Fruit fly (Drosophila melanogaster) whole organism: ENCODE results near the gene Nufip.

Experiments used
- CG8478 ChIP-seq: fragments of >200 bp; optimal IDR thresholded peaks from 2 replicates; lab custom pipeline; 2018; ENCODE audit warnings: inconsistent platforms
- Dll ChIP-seq: fragments of >200 bp; optimal IDR thresholded peaks from 2 replicates; lab custom pipeline; 2017
- EcR ChIP-seq, 2 experiments: fragments of >200 bp; optimal IDR thresholded peaks; 2 replicates each; lab custom pipeline; 2017; ENCODE audit warnings: missing biosample characterization in 2 of 2, missing genetic modification characterization in 2 of 2, missing genetic modification reagents in 2 of 2
- pan ChIP-seq: fragments of >200 bp; optimal IDR thresholded peaks from 2 replicates; lab custom pipeline; 2017
- psq ChIP-seq: fragments of >200 bp; optimal IDR thresholded peaks from 2 replicates; lab custom pipeline; 2017
- usp ChIP-seq: fragments of >200 bp; optimal IDR thresholded peaks from 2 replicates; lab custom pipeline; 2017; ENCODE audit warnings: missing biosample characterization, missing genetic modification characterization, mixed read lengths

The Nufip gene

DNA sequence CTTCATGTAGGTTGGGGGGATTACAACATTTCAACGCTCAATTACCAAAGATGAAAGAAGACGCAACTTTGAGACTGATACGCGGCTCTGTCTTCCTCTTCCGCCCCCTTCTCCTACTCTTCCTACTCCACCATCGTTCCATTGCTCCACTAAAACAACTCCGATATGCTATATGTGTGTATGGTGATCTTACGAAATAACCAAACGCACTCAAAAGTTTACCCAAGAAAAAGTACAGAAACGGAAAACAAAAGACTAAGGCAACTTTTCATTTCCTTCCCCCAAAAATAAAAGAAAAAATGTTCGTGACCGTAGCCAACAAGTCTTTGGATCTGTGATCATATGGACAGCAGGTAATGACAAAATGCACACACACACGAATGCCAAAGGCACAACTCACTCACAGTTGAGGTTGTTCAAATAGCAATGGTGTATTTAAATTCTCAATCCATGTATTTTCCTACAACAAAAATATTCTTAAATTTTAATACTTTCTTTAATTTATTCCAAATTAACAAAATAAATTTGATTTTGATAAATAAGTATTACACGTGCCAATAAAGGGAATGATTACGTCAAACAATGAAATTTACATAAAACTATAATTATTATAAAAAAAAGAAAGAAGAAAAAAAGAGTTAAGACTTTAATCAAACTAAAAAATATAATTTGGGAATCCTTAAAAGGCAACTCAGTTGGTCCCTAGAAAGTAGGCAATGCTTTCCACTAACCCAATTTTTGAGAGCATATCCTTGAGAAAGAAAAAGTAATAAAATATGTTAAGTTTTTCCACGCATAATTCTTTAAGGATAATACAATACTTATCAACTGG, 20.0 kb upstream of the Nufip start:
- no peak for TF ChIP-seq CG8478
- TF ChIP-seq pan (lab: Kevin White, UChicago), result no peak
- no peak for TF ChIP-seq usp (GFP tag; lab: Kevin White, UChicago)
- TF ChIP-seq psq (lab: Kevin White, UChicago), result no peak

DNA sequence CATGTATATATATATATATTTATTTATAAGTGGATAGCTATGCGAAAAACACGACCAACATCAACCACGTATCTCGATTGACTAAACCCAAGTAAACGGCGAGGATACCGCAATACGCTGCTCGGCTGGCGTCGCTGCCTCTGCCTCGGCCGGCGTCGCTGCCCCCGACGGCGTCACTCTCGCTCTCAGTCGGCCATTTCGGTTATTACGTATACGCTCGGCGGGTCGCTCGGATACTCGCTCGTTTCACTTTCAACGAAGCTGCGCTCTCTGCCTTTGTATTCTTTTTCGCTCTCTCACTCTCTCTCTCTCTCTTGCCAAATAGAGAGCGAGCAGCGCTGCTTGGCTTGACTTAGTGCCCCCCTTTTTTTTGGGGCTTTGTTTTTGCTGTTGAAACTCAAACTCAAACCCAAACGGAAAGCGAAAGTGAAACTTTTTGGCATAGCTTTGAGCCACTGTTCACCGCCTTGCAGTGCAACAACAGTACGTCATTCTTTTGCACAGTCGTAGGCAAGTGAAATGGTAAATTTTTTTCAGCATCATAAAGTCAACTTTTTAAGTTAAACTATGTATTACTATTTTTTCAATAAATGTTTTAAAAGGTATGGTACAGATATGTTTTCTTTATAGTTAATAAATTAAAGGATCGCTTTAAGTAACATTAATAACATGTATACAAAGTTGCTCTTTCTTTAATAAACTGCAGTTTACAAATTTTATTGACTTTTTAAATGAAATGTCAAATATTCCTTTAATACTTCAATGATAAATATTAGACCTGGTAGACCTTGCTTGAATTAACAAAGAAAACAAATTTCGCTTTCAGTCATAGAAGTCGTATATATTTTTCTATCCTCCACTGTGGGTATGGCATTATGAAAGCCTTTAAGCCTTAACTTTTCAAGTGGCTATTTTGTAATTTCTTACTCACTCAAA, 17.8 kb upstream of the Nufip start:
- no peak for TF ChIP-seq usp (GFP tag; lab: Kevin White, UChicago)
- peak; percentile 98 for TF ChIP-seq Dll (lab: Kevin White, UChicago)

DNA sequence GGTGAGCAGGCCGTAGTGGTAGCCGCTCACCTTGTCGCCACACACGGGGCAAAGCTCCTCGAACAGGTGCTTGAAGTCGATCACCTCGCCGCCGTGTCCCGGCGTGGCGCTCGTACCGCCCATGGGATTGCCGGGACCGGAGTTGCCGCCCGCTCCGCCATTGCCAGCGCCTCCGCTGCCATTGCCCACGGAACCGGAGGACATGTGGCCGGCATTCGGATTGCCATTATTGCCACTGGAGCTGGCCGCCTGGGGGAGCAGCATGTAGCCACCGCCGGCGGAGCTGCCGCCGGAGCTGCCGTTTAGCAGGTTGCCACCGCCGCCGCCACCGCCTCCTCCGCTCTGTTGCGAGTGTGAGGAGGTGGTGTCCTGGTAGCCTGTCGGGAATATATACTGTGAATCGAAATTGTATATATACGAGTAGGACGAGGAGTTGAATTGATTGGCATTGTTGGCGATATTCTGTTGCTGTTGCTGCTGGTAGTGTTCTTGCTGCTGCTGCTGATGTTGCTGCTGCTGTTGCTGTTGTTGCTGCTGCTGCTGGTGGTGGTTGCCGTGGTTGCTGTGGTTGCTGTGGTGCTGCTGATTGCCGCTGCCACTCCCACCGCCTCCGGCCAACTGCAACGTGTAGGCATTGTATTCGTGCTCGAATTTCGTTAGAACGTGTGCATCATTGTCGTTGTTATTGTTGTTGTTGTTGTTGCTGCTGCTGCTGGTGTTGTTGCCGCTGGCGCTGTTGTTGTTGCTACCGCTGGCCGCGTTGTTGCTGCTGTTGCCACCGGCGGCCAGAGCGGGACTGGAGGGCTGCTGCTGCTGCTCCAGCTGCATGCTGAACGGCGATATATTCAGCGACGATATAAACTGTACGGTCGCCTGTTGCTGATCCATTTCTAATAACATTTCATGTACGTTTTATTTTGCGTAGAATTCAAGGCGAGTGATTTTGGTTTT, 15.6 kb upstream of the Nufip start:
- TF ChIP-seq EcR (GFP tag; optimal IDR thresholded peaks at IDR 0.05; lab: Kevin White, UChicago), result no peak
- TF ChIP-seq CG8478, result no peak
- no peak for TF ChIP-seq pan (lab: Kevin White, UChicago)
- TF ChIP-seq psq (lab: Kevin White, UChicago), result no peak
- TF ChIP-seq Dll (lab: Kevin White, UChicago), result no peak
- TF ChIP-seq usp (GFP tag; lab: Kevin White, UChicago), result no peak

dm6 chr3L:18761728-18762127, 13.6 kb upstream of the Nufip start:
- no peak for TF ChIP-seq Dll (lab: Kevin White, UChicago)
- TF ChIP-seq CG8478, result no peak
- no peak for TF ChIP-seq EcR (GFP tag; optimal IDR thresholded peaks at IDR 0.05; lab: Kevin White, UChicago)
- TF ChIP-seq psq (lab: Kevin White, UChicago), result no peak
- TF ChIP-seq pan (lab: Kevin White, UChicago), result no peak

DNA sequence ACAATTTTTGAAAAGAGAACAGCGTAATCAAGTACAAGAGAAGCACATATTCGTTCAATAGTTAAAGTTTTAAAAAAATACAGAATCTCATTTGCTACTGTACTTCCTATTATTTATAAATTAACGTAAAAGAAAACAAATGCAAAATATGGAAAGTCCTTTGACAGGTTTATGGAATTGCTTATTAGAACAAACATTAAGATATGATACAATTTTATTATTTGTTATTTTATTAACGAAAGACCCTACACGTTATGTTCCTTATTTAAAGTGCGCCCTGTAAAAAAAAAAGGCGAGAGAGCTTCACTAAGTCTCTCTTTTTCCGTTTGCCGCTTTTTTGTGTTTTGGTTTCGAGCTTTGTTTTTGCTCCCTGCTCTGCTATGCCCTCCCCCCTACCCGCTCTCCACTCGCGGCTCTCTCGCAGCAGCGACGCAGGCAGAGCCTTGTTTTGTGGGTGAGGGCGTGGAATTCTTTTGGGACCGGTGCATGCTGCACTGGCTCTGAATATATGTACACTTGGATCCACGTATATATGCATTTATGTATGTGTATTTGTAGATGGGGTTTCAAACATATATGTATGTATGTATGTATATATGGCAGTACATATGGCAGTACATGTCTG, 12.4 kb upstream of the Nufip start:
- TF ChIP-seq Dll (lab: Kevin White, UChicago), result peak; percentile 7
- no peak for TF ChIP-seq usp (GFP tag; lab: Kevin White, UChicago)
- TF ChIP-seq CG8478, result no peak
- no peak for TF ChIP-seq pan (lab: Kevin White, UChicago)
- no peak for TF ChIP-seq psq (lab: Kevin White, UChicago)
- TF ChIP-seq EcR (GFP tag; optimal IDR thresholded peaks at IDR 0.05; lab: Kevin White, UChicago), result no peak

dm6 chr3L:18758894-18759569, 10.9 kb upstream of the Nufip start:
- TF ChIP-seq usp (GFP tag; lab: Kevin White, UChicago) (no peak), pan (lab: Kevin White, UChicago) (no peak), psq (lab: Kevin White, UChicago) (no peak), Dll (lab: Kevin White, UChicago) (peak; percentile 82), EcR (GFP tag; optimal IDR thresholded peaks at IDR 0.05; lab: Kevin White, UChicago) (no peak), CG8478 (peak; percentile 96)

DNA sequence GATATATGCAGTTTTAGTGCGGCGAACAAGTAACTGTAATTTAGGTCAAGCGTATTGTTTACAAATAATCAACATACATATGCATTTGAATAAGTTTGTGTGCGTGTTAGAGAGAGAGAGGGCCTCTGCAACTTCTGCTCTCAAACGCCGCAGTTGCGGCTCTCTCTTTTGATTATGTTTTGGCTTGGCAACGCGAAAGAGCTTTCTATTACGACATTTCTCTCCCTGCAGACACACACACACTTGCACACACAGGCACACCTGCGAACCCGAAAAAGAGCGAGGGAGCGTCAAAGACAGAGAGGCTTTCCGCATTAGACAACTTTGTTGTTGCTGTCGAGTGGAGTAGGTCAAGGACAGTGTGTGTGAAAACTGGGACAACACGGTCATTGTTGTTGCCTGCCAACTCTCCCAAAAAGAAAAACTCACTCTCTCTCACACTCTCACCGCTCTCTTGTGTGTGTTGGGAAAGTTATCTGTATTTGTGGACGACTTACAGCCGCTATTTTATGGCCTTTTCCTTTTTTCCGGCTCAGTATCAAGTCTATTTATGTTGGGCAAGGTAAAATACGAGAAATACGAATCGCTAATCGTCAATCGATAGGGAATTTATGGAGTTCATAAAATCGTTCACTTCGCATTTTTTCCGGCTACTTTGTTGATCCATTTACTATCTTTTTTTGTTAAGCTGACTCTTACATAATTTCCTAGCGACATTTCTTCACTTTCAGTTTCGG, 9.1 kb upstream of the Nufip start:
- TF ChIP-seq Dll (lab: Kevin White, UChicago) (no peak), psq (lab: Kevin White, UChicago) (no peak), EcR (GFP tag; optimal IDR thresholded peaks at IDR 0.05; lab: Kevin White, UChicago) (no peak), usp (GFP tag; lab: Kevin White, UChicago) (no peak), CG8478 (no peak), pan (lab: Kevin White, UChicago) (no peak)

dm6 chr3L:18756293-18756887, 8.2 kb upstream of the Nufip start:
- TF ChIP-seq EcR (GFP tag; optimal IDR thresholded peaks at IDR 0.05; lab: Kevin White, UChicago) (no peak), pan (lab: Kevin White, UChicago) (no peak), Dll (lab: Kevin White, UChicago) (no peak), CG8478 (no peak), psq (lab: Kevin White, UChicago) (no peak), usp (GFP tag; lab: Kevin White, UChicago) (no peak)

dm6 chr3L:18753827-18754226, 5.7 kb upstream of the Nufip start:
- no peak for TF ChIP-seq psq (lab: Kevin White, UChicago)
- TF ChIP-seq EcR (GFP tag; optimal IDR thresholded peaks at IDR 0.05; lab: Kevin White, UChicago), result no peak
- no peak for TF ChIP-seq Dll (lab: Kevin White, UChicago)
